Fruit fly (Drosophila melanogaster) whole organism, embryonic: Measurements from ENCODE around the gene eIF3h.

ENCODE experiments used
- Adf1 ChIP-seq: fragments of 200-800 bp; sonication (Bioruptor generic); IDR thresholded peaks from 2 replicates; pipeline ENCODE4 v1.3.6; 2022; ENCODE audit warnings: missing biosample characterization, missing genetic modification characterization
- CG10321 ChIP-seq: fragments of 200-800 bp; sonication (Bioruptor generic); IDR thresholded peaks from 2 replicates; pipeline ENCODE4 v1.3.6; 2022; ENCODE audit warnings: missing biosample characterization, missing genetic modification characterization
- CG10431 ChIP-seq: fragments of 200-800 bp; sonication (Bioruptor generic); optimal IDR thresholded peaks from 3 replicates; lab custom pipeline; 2018; ENCODE audit warnings: missing biosample characterization, mild to moderate bottlenecking, missing genetic modification characterization
- CG13296 ChIP-seq: fragments of 200-800 bp; sonication (Bioruptor generic); optimal IDR thresholded peaks from 3 replicates; lab custom pipeline; 2018; ENCODE audit warnings: missing biosample characterization, mild to moderate bottlenecking, missing genetic modification characterization
- CG14014 ChIP-seq: fragments of 200-800 bp; sonication (Bioruptor generic); IDR thresholded peaks from 2 replicates; pipeline ENCODE4 v1.3.6; 2022; ENCODE audit warnings: missing biosample characterization, missing genetic modification characterization
- CG17568 ChIP-seq: fragments of 200-800 bp; sonication (Bioruptor generic); optimal IDR thresholded peaks from 2 replicates; lab custom pipeline; 2018; ENCODE audit warnings: missing biosample characterization, mild to moderate bottlenecking, missing genetic modification characterization, moderate library complexity
- CG17612 ChIP-seq: fragments of 200-800 bp; sonication (Bioruptor generic); IDR thresholded peaks from 2 replicates; pipeline ENCODE4 v1.3.6; 2022; ENCODE audit warnings: missing biosample characterization, missing genetic modification characterization
- CG18619 ChIP-seq: fragments of 200-800 bp; sonication (Bioruptor generic); optimal IDR thresholded peaks from 3 replicates; lab custom pipeline; 2017; ENCODE audit warnings: missing biosample characterization, mild to moderate bottlenecking, missing genetic modification characterization
- CG18764 ChIP-seq: fragments of 200-800 bp; sonication (Bioruptor generic); optimal IDR thresholded peaks from 3 replicates; lab custom pipeline; 2016; ENCODE audit warnings: missing biosample characterization, missing genetic modification characterization
- CG43689 ChIP-seq: fragments of 200-800 bp; sonication (Bioruptor generic); IDR thresholded peaks from 2 replicates; pipeline ENCODE4 v1.3.6; 2022; ENCODE audit warnings: missing biosample characterization, missing genetic modification characterization
- CG6654 ChIP-seq: fragments of 200-800 bp; sonication (Bioruptor generic); optimal IDR thresholded peaks from 2 replicates; lab custom pipeline; 2017; ENCODE audit warnings: missing biosample characterization, mild to moderate bottlenecking, missing genetic modification characterization
- CG7556 ChIP-seq: fragments of 200-800 bp; sonication (Bioruptor generic); optimal IDR thresholded peaks from 2 replicates; lab custom pipeline; 2017; ENCODE audit warnings: missing biosample characterization, mild to moderate bottlenecking, missing genetic modification characterization
- CG8944 ChIP-seq: fragments of 200-800 bp; sonication (Bioruptor generic); optimal IDR thresholded peaks from 3 replicates; lab custom pipeline; 2016; ENCODE audit warnings: missing biosample characterization, missing genetic modification characterization
- Dbx ChIP-seq: fragments of 200-800 bp; sonication (Bioruptor generic); IDR thresholded peaks from 3 replicates; pipeline ENCODE4 v1.3.6; 2022; ENCODE audit warnings: missing biosample characterization, missing genetic modification characterization
- Dip3 ChIP-seq: fragments of 200-800 bp; sonication (Bioruptor generic); optimal IDR thresholded peaks from 3 replicates; lab custom pipeline; 2016; ENCODE audit warnings: missing biosample characterization, missing genetic modification characterization
- Elba2 ChIP-seq: fragments of 200-800 bp; sonication (Bioruptor generic); optimal IDR thresholded peaks from 3 replicates; lab custom pipeline; 2016; ENCODE audit warnings: missing biosample characterization, missing genetic modification characterization
- Fer2 ChIP-seq: fragments of 200-800 bp; sonication (Bioruptor generic); optimal IDR thresholded peaks from 2 replicates; lab custom pipeline; 2018; ENCODE audit warnings: missing biosample characterization, mild to moderate bottlenecking, missing genetic modification characterization, moderate library complexity
- GATAe ChIP-seq: fragments of 200-800 bp; sonication (Bioruptor generic); conservative IDR thresholded peaks from 2 replicates; pipeline ENCODE4 v1.3.6; 2022; ENCODE audit warnings: missing biosample characterization, missing genetic modification characterization
- Hmr ChIP-seq: fragments of 200-800 bp; sonication (Bioruptor generic); optimal IDR thresholded peaks from 3 replicates; lab custom pipeline; 2017; ENCODE audit warnings: mild to moderate bottlenecking, missing biosample characterization, missing genetic modification reagents, missing genetic modification characterization
- Hr51 ChIP-seq, 2 experiments: fragments of 200-800 bp; sonication (Bioruptor generic); optimal IDR thresholded peaks; 2 replicates in 1 of 2; 3 replicates in 1 of 2; lab custom pipeline; 2016 to 2018; ENCODE audit warnings: missing biosample characterization in 2 of 2, missing genetic modification characterization in 2 of 2, mild to moderate bottlenecking in 1 of 2, moderate library complexity in 1 of 2
- Hsf ChIP-seq: fragments of 200-800 bp; sonication (Bioruptor generic); optimal IDR thresholded peaks from 3 replicates; lab custom pipeline; 2016; ENCODE audit warnings: missing biosample characterization, missing genetic modification characterization
- Max ChIP-seq: fragments of 200-800 bp; sonication (Bioruptor generic); optimal IDR thresholded peaks from 2 replicates; lab custom pipeline; 2016; ENCODE audit warnings: missing biosample characterization, mild to moderate bottlenecking, missing genetic modification characterization
- Mes4 ChIP-seq: fragments of 200-800 bp; sonication (Bioruptor generic); optimal IDR thresholded peaks from 2 replicates; lab custom pipeline; 2016; ENCODE audit warnings: missing biosample characterization, missing genetic modification characterization
- NfI ChIP-seq: fragments of 200-800 bp; sonication (Bioruptor generic); optimal IDR thresholded peaks from 3 replicates; lab custom pipeline; 2018; ENCODE audit warnings: missing biosample characterization, mild to moderate bottlenecking, missing genetic modification characterization, moderate library complexity
- Pdp1 ChIP-seq, 2 experiments: fragments of 200-800 bp; sonication (Bioruptor generic); optimal IDR thresholded peaks; 3 replicates each; lab custom pipeline; 2016; ENCODE audit warnings: missing biosample characterization in 2 of 2, missing genetic modification characterization in 2 of 2, mild to moderate bottlenecking in 1 of 2, moderate library complexity in 1 of 2
- Sin3A ChIP-seq: fragments of >200 bp; optimal IDR thresholded peaks from 2 replicates; lab custom pipeline; 2018
- Taf1 ChIP-seq: fragments of 200-800 bp; sonication (Bioruptor generic); IDR thresholded peaks from 2 replicates; pipeline ENCODE4 v1.3.6; 2022; ENCODE audit warnings: missing biosample characterization, missing genetic modification characterization
- Xbp1 ChIP-seq: fragments of 200-800 bp; sonication (Bioruptor generic); optimal IDR thresholded peaks from 3 replicates; lab custom pipeline; 2016; ENCODE audit warnings: missing biosample characterization, mild to moderate bottlenecking, missing genetic modification characterization
- ac ChIP-seq: fragments of 200-800 bp; sonication (Bioruptor generic); optimal IDR thresholded peaks from 3 replicates; lab custom pipeline; 2017; ENCODE audit warnings: missing biosample characterization, mild to moderate bottlenecking, missing genetic modification characterization
- bab2 ChIP-seq: fragments of 200-800 bp; sonication (Bioruptor generic); optimal IDR thresholded peaks from 2 replicates; lab custom pipeline; 2016; ENCODE audit warnings: missing biosample characterization, missing genetic modification characterization
- cato ChIP-seq: fragments of 200-800 bp; sonication (Bioruptor generic); optimal IDR thresholded peaks from 2 replicates; lab custom pipeline; 2016; ENCODE audit warnings: missing biosample characterization, missing genetic modification characterization, borderline replicate concordance
- caup ChIP-seq: fragments of 200-800 bp; sonication (Bioruptor generic); optimal IDR thresholded peaks from 3 replicates; lab custom pipeline; 2017; ENCODE audit warnings: missing biosample characterization, mild to moderate bottlenecking, missing genetic modification characterization, moderate library complexity; ENCODE audit not compliant: severe bottlenecking
- corto ChIP-seq: fragments of 200-800 bp; sonication (Bioruptor generic); optimal IDR thresholded peaks from 2 replicates; lab custom pipeline; 2016; ENCODE audit warnings: missing biosample characterization, mild to moderate bottlenecking, missing genetic modification characterization, moderate library complexity
- crol ChIP-seq: fragments of 200-800 bp; sonication (Bioruptor generic); IDR thresholded peaks from 2 replicates; pipeline ENCODE4 v1.3.6; 2022; ENCODE audit warnings: missing biosample characterization, missing genetic modification characterization
- dan ChIP-seq: fragments of 200-800 bp; sonication (Bioruptor generic); IDR thresholded peaks from 2 replicates; pipeline ENCODE4 v1.3.6; 2022; ENCODE audit warnings: missing biosample characterization, missing genetic modification characterization
- fd96Cb ChIP-seq: fragments of 200-800 bp; sonication (Bioruptor generic); optimal IDR thresholded peaks from 2 replicates; lab custom pipeline; 2018; ENCODE audit warnings: missing biosample characterization, mild to moderate bottlenecking, missing genetic modification characterization, moderate library complexity
- fru ChIP-seq: fragments of >200 bp; optimal IDR thresholded peaks from 2 replicates; lab custom pipeline; 2017
- ham ChIP-seq: fragments of 200-800 bp; sonication (Bioruptor generic); IDR thresholded peaks from 2 replicates; pipeline ENCODE4 v1.3.6; 2022; ENCODE audit warnings: missing biosample characterization, missing genetic modification characterization
- hkb ChIP-seq, 2 experiments: fragments of 200-800 bp in 1 of 2; fragments of >200 bp in 1 of 2; sonication (Bioruptor generic) in 1 of 2; IDR thresholded peaks in 1 of 2; optimal IDR thresholded peaks in 1 of 2; 2 replicates each; pipeline versions ENCODE4 v1.3.6 to Lab custom; 2017 to 2022; ENCODE audit warnings: missing biosample characterization in 1 of 2, missing genetic modification characterization in 1 of 2
- jing ChIP-seq: fragments of 200-800 bp; sonication (Bioruptor generic); optimal IDR thresholded peaks from 2 replicates; lab custom pipeline; 2018; ENCODE audit warnings: missing biosample characterization, mild to moderate bottlenecking, missing genetic modification characterization
- jumu ChIP-seq: fragments of 200-800 bp; sonication (Bioruptor generic); optimal IDR thresholded peaks from 3 replicates; lab custom pipeline; 2016; ENCODE audit warnings: missing biosample characterization, missing genetic modification characterization
- ken ChIP-seq: fragments of 200-800 bp; sonication (Bioruptor generic); IDR thresholded peaks from 3 replicates; pipeline ENCODE4 v1.3.6; 2022; ENCODE audit warnings: missing biosample characterization, missing genetic modification characterization
- luna ChIP-seq: fragments of 200-800 bp; sonication (Bioruptor generic); optimal IDR thresholded peaks from 2 replicates; lab custom pipeline; 2016; ENCODE audit warnings: missing biosample characterization, missing genetic modification characterization
- nerfin-2 ChIP-seq: fragments of 200-800 bp; sonication (Bioruptor generic); IDR thresholded peaks from 2 replicates; pipeline ENCODE4 v1.3.6; 2022; ENCODE audit warnings: missing biosample characterization, missing genetic modification characterization; ENCODE audit not compliant: partially characterized antibody
- peb ChIP-seq: fragments of 200-800 bp; sonication (Bioruptor generic); IDR thresholded peaks from 2 replicates; pipeline ENCODE4 v1.3.6; 2022; ENCODE audit warnings: missing biosample characterization, missing genetic modification characterization
- pfk ChIP-seq: fragments of 200-800 bp; sonication (Bioruptor generic); optimal IDR thresholded peaks from 2 replicates; lab custom pipeline; 2018; ENCODE audit warnings: missing biosample characterization, mild to moderate bottlenecking, missing genetic modification characterization, moderate library complexity
- pho ChIP-seq: fragments of 200-800 bp; sonication (Bioruptor generic); optimal IDR thresholded peaks from 2 replicates; lab custom pipeline; 2016; ENCODE audit warnings: missing biosample characterization, missing genetic modification characterization
- pita ChIP-seq: fragments of 200-800 bp; sonication (Bioruptor generic); optimal IDR thresholded peaks from 2 replicates; lab custom pipeline; 2017; ENCODE audit warnings: missing biosample characterization, mild to moderate bottlenecking, missing genetic modification characterization
- sens ChIP-seq: fragments of 200-800 bp; sonication (Bioruptor generic); peaks from one replicate; lab custom pipeline; 2016; ENCODE audit warnings: missing biosample characterization, missing genetic modification characterization
- sob ChIP-seq: fragments of 200-800 bp; sonication (Bioruptor generic); IDR thresholded peaks from 2 replicates; pipeline ENCODE4 v1.3.6; 2022; ENCODE audit warnings: missing biosample characterization, missing genetic modification characterization
- vvl ChIP-seq: fragments of 200-800 bp; sonication (Bioruptor generic); IDR thresholded peaks from 2 replicates; pipeline ENCODE4 v1.3.6; 2022; ENCODE audit warnings: missing biosample characterization, missing genetic modification characterization

Gene eIF3h

DNA sequence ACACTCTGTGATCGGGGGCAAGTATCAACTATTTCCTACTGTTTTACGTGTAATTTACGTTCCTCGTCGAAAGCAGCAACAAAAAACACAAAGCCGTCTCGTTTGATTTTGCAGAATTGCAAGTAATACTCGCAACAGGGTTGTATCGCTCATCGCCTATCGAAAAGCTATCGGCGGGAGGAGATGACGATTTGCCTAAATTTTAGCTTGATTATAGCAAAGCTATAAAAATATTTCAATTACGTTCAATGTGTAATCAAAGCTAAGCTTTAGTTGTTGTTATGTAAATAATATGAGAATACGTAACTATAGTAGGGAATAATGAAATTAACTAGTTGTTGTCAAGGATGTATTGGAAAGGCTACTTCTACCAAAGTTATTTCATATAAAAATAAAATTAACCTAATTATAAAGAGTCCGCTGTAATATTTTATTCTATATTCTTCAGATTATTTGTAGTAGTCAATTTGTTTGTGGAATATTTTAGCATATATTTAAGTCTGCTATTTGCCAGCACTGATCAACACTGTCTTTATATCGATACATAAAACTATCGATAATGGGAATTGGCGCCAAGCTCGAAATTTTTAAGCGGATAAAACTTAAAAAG is 6.9 kb upstream of the eIF3h start, which contains the start of gene Rpn11 (continued):
- TF ChIP-seq crol (GFP tag; lab: Robert Waterston, UW) (no peak), pita (GFP tag; lab: Kevin White, UChicago) (no peak), sens (GFP tag; lab: Kevin White, UChicago) (peak; percentile 95), CG17612 (GFP tag; lab: Robert Waterston, UW) (no peak), Taf1 (GFP tag; lab: Robert Waterston, UW) (no peak), Hr51 (GFP tag; optimal IDR thresholded peaks at IDR 0.05; lab: Kevin White, UChicago) (peak in 1 of 2 experiments; percentile 61), CG18619 (GFP tag; lab: Kevin White, UChicago) (peak; percentile 35), dan (no peak), CG17568 (GFP tag; lab: Kevin White, UChicago) (peak; percentile 23), sob (GFP tag; lab: Robert Waterston, UW) (no peak), Dbx (GFP tag; lab: Robert Waterston, UW) (peak; percentile 24; the same call in 1 of the 3 replicates), corto (GFP tag; lab: Kevin White, UChicago) (no peak), Elba2 (GFP tag; lab: Kevin White, UChicago) (peak; percentile 4), caup (GFP tag; lab: Kevin White, UChicago) (peak; percentile 29), bab2 (GFP tag; lab: Kevin White, UChicago) (peak; percentile 49), Hmr (GFP tag; lab: Kevin White, UChicago) (peak; percentile 53), CG13296 (GFP tag; lab: Kevin White, UChicago) (peak; percentile 68), pfk (no peak), CG8944 (GFP tag; lab: Kevin White, UChicago) (no peak), CG10321 (GFP tag; lab: Robert Waterston, UW) (no peak), peb (GFP tag; lab: Robert Waterston, UW) (no peak), ac (GFP tag; lab: Kevin White, UChicago) (no peak), nerfin-2 (GFP tag; lab: Robert Waterston, UW) (no peak), Dip3 (GFP tag; lab: Kevin White, UChicago) (peak; percentile 34), cato (GFP tag; lab: Kevin White, UChicago) (peak; percentile 46), jing (GFP tag; lab: Kevin White, UChicago) (no peak), luna (GFP tag; lab: Kevin White, UChicago) (no peak), Hsf (peak; percentile 59), CG18764 (GFP tag; lab: Kevin White, UChicago) (peak; percentile 28), Max (GFP tag; lab: Kevin White, UChicago) (peak; percentile 46), Pdp1 (GFP tag; optimal IDR thresholded peaks at IDR 0.05; lab: Kevin White, UChicago) (peak; percentile 56 to 63), ham (GFP tag; lab: Robert Waterston, UW) (no peak), GATAe (GFP tag; lab: Robert Waterston, UW) (no peak), CG43689 (GFP tag; lab: Robert Waterston, UW) (no peak), CG10431 (GFP tag; lab: Kevin White, UChicago) (no peak), hkb (optimal IDR thresholded peaks at IDR 0.05; lab: Kevin White, UChicago) (no peak), hkb (GFP tag; IDR thresholded peaks at IDR 0.05; lab: Robert Waterston, UW) (no peak), jumu (GFP tag; lab: Kevin White, UChicago) (no peak), Xbp1 (GFP tag; lab: Kevin White, UChicago) (peak; percentile 53), pho (GFP tag; lab: Kevin White, UChicago) (no peak), NfI (GFP tag; lab: Kevin White, UChicago) (peak; percentile 47), CG6654 (GFP tag; lab: Kevin White, UChicago) (no peak), Fer2 (peak; percentile 41), ken (GFP tag; lab: Robert Waterston, UW) (0 out of 3 replicates have a peak, but pooled peaks have one; percentile 11), Sin3A (lab: Kevin White, UChicago) (peak; percentile 6), CG7556 (GFP tag; lab: Kevin White, UChicago) (peak; percentile 72), fru (lab: Kevin White, UChicago) (no peak), vvl (GFP tag; lab: Robert Waterston, UW) (peak; percentile 80), CG14014 (GFP tag; lab: Robert Waterston, UW) (no peak), Mes4 (GFP tag; lab: Kevin White, UChicago) (no peak), Adf1 (no peak), fd96Cb (tag; lab: Kevin White, UChicago) (peak; percentile 45)
